Worm (Caenorhabditis elegans) whole organism, L3 larva: ENCODE results near the gene srh-271.

ENCODE experiments used
- unc-62 ChIP-seq: fragments of 150-350 bp; sonication (generic microtip); optimal IDR thresholded peaks from 4 replicates; lab custom pipeline; 2014; ENCODE audit warnings: missing biosample characterization, missing genetic modification reagents, missing genetic modification characterization
- ztf-11 ChIP-seq: fragments of 150-350 bp; optimal IDR thresholded peaks from 2 replicates; lab custom pipeline; 2014; ENCODE audit warnings: missing biosample characterization, missing genetic modification characterization

DNA sequence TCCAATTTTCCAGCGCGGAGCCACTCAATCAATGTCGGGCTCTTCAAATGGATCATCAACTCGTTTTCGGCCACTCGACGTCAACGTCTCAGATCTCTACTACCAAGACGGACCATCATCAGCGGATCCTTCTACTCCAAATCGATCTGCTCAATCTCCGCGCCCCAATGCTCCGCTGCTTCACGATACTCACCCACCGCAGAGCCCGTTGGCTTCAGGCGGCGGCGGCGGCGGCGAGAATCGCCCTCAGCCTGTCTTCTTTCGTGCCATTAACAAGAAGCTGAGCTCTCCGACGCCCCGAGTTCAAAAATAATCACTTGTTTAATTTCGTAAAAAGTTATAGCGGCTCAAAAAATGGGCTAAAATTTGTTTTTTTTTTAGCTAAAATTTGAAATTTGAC is 24.3 kb upstream of the srh-271 start:
- TF ChIP-seq ztf-11 (tag; lab: Kevin White, UChicago) (no peak), unc-62 (GFP tag; lab: Kevin White, UChicago) (no peak)
